Fruit fly (Drosophila melanogaster): ENCODE measurements around the gene Sap-r.
A peak's percentile ranks its signal among the peaks of the same experiment; 100 is the strongest.

Sap-r gene

DNA sequence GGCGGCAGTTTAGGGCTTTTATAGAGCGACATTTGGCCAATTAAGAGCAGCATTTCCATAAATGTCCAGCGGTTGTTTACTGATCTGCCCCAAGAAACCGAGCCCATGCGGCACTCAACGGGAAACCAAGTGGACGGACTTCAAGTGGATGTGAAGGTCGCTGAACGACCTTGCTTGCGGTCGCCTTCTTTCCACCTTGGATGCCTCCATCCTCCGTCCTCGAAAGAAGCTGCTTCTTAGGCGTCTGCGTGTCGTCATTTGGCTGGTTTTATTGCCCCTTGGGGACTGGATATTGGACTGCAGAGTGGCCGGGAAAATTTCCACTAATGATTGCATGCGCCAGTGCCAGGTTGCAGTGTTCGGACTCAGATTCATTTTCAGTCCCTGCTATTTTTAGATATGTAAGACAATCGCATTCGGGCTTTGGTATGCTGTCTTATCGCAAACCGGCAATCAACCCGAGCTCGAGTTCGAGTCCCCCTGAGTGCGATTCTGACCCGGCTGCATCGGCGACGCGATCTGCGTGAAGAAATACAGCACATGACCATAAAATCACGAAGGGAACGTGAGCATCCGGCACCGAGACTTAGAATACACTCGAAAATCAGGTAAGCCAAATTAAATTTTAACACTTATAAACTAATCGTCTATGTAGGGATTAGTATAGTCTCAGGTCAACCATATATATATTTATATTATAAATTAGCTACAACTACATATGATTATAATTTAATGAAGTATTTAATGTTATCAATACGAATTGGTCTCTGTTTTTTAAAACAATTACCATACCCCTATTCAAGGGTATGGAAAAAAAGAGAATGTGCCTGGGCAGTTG, 46.0 kb downstream of the Sap-r start (continued):
- TF ChIP-seq fd59A (GFP tag; optimal IDR thresholded peaks at IDR 0.05) = peak; percentile 77
- TF ChIP-seq salr (GFP tag; optimal IDR thresholded peaks at IDR 0.05) = peak in 1 of 2 experiments; percentile 18
- TF ChIP-seq dac (GFP tag; optimal IDR thresholded peaks at IDR 0.05) = no peak
- TF ChIP-seq Ets21C (GFP tag; optimal IDR thresholded peaks at IDR 0.05) = no peak
- peak; percentile 85 for TF ChIP-seq CG3032 (tag; optimal IDR thresholded peaks at IDR 0.05)
- TF ChIP-seq CG6854 (GFP tag; optimal IDR thresholded peaks at IDR 0.05) = no peak
- TF ChIP-seq CG6808 (GFP tag; optimal IDR thresholded peaks at IDR 0.05) = peak; percentile 66
- TF ChIP-seq CG11762 (GFP tag; optimal IDR thresholded peaks at IDR 0.05; ENCODE audit: insufficient read depth) = no peak
- no peak for TF ChIP-seq eg (GFP tag; IDR thresholded peaks at IDR 0.05)
- TF ChIP-seq cyc (GFP tag; optimal IDR thresholded peaks at IDR 0.05) = peak; percentile 28
- TF ChIP-seq Blimp-1 (GFP tag; optimal IDR thresholded peaks at IDR 0.05) = peak; percentile 19
- no peak for TF ChIP-seq Hr38 (GFP tag; optimal IDR thresholded peaks at IDR 0.05)
- TF ChIP-seq vri (GFP tag; optimal IDR thresholded peaks at IDR 0.05) = no peak
- TF ChIP-seq Ets96B (tag; optimal IDR thresholded peaks at IDR 0.05) = peak; percentile 87
- TF ChIP-seq CG6163 (GFP tag; IDR thresholded peaks at IDR 0.05) = 0 out of 3 replicates have a peak, but pooled peaks have one; percentile 6
- no peak for TF ChIP-seq Eip93F (GFP tag; optimal IDR thresholded peaks at IDR 0.05)
- peak; percentile 83 for TF ChIP-seq dsx (GFP tag; optimal IDR thresholded peaks at IDR 0.05; ENCODE audit: poor library complexity, severe bottlenecking)
- TF ChIP-seq Sox15 (GFP tag; optimal IDR thresholded peaks at IDR 0.05) = peak; percentile 32
- peak; percentile 39 for TF ChIP-seq Smox (GFP tag; optimal IDR thresholded peaks at IDR 0.05)
- no peak for TF ChIP-seq CG15336 (GFP tag; IDR thresholded peaks at IDR 0.05)
- peak; percentile 69 for TF ChIP-seq acj6 (GFP tag; optimal IDR thresholded peaks at IDR 0.05)
- peak; percentile 60 for TF ChIP-seq CG3919 (GFP tag; optimal IDR thresholded peaks at IDR 0.05)
- TF ChIP-seq CG9139 (GFP tag; optimal IDR thresholded peaks at IDR 0.05) = peak; percentile 53
- no peak for TF ChIP-seq CG4318 (GFP tag; optimal IDR thresholded peaks at IDR 0.05)

DNA sequence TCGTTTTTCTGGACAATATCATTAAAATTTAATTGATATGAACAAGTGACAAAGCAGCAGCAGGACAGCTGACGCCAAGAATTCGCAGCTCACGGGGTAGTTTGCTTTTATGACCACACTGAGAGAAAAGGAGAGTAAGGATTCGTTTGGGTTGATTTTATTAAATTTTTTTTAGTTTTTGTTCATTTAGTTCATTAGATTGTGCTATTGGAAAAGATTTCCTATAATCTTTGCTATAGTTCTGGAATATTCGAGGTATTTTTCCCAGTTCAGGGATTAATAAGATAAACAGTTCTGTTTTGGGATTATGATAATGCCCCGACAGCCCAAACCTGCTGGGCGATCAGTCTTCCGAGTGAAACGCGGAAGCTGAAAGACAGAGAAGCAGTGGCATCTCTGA, 46.7 kb downstream of the Sap-r start:
- peak; percentile 63 for TF ChIP-seq net (GFP tag; optimal IDR thresholded peaks at IDR 0.05)
- TF ChIP-seq vri (GFP tag; optimal IDR thresholded peaks at IDR 0.05) = peak; percentile 18
- peak; percentile 72 for TF ChIP-seq Smox (GFP tag; optimal IDR thresholded peaks at IDR 0.05)
- TF ChIP-seq Hr4 (GFP tag; optimal IDR thresholded peaks at IDR 0.05) = peak; percentile 16
- peak; percentile 61 for TF ChIP-seq Eip75B (GFP tag; optimal IDR thresholded peaks at IDR 0.05)
- no peak for TF ChIP-seq CG6276 (GFP tag; optimal IDR thresholded peaks at IDR 0.05)
- peak; percentile 68; the same call in 2 of the 3 replicates for TF ChIP-seq CG6163 (GFP tag; IDR thresholded peaks at IDR 0.05)
- peak; percentile 72 for TF ChIP-seq CG9139 (GFP tag; optimal IDR thresholded peaks at IDR 0.05)
- TF ChIP-seq CG6792 (GFP tag; optimal IDR thresholded peaks at IDR 0.05) = peak; percentile 55
- TF ChIP-seq fd59A (GFP tag; optimal IDR thresholded peaks at IDR 0.05) = peak; percentile 81
- no peak for TF ChIP-seq Hr38 (GFP tag; optimal IDR thresholded peaks at IDR 0.05)
- peak; percentile 61 for TF ChIP-seq CG1621 (tag; optimal IDR thresholded peaks at IDR 0.05)
- TF ChIP-seq salr (GFP tag; optimal IDR thresholded peaks at IDR 0.05) = peak; percentile 34 to 36
- peak; percentile 82 for TF ChIP-seq Ets96B (tag; optimal IDR thresholded peaks at IDR 0.05)
- peak; percentile 49 for TF ChIP-seq Ets21C (GFP tag; optimal IDR thresholded peaks at IDR 0.05)
- peak; percentile 75 for TF ChIP-seq Sox102F (GFP tag; optimal IDR thresholded peaks at IDR 0.05)
- TF ChIP-seq Sox15 (GFP tag; optimal IDR thresholded peaks at IDR 0.05) = peak; percentile 55
- peak; percentile 79 for TF ChIP-seq esn (GFP tag; optimal IDR thresholded peaks at IDR 0.05)
- no peak for TF ChIP-seq CG6854 (GFP tag; optimal IDR thresholded peaks at IDR 0.05)
- TF ChIP-seq CG34406 (GFP tag; optimal IDR thresholded peaks at IDR 0.05) = peak; percentile 73
- TF ChIP-seq CG4318 (GFP tag; optimal IDR thresholded peaks at IDR 0.05) = no peak
- TF ChIP-seq CG15336 (GFP tag; IDR thresholded peaks at IDR 0.05) = peak; percentile 48; the same call in 1 of the 2 replicates
- TF ChIP-seq topi (GFP tag; optimal IDR thresholded peaks at IDR 0.05) = peak; percentile 85
- peak; percentile 70 for TF ChIP-seq Sox14 (GFP tag; optimal IDR thresholded peaks at IDR 0.05)
- peak; percentile 95 for TF ChIP-seq Eip78C (GFP tag)
- TF ChIP-seq CG8119 (GFP tag; IDR thresholded peaks at IDR 0.05) = peak; percentile 32; the same call in 1 of the 3 replicates
- TF ChIP-seq dac (GFP tag; optimal IDR thresholded peaks at IDR 0.05) = no peak
- peak; percentile 76 for TF ChIP-seq spab (GFP tag; optimal IDR thresholded peaks at IDR 0.05)
- TF ChIP-seq CG6808 (GFP tag; optimal IDR thresholded peaks at IDR 0.05) = peak; percentile 76
- TF ChIP-seq CG10669 (GFP tag; optimal IDR thresholded peaks at IDR 0.05) = peak; percentile 85
- TF ChIP-seq Met (GFP tag; optimal IDR thresholded peaks at IDR 0.05) = peak; percentile 81
- peak; percentile 79 for TF ChIP-seq CG3032 (tag; optimal IDR thresholded peaks at IDR 0.05)
- TF ChIP-seq cyc (GFP tag; optimal IDR thresholded peaks at IDR 0.05) = peak; percentile 76
- peak; percentile 67 for TF ChIP-seq pdm3 (GFP tag; optimal IDR thresholded peaks at IDR 0.05)
- TF ChIP-seq fkh (GFP tag; optimal IDR thresholded peaks at IDR 0.05) = no peak
- TF ChIP-seq CG8319 (GFP tag; optimal IDR thresholded peaks at IDR 0.05) = peak; percentile 29
- TF ChIP-seq acj6 (GFP tag; optimal IDR thresholded peaks at IDR 0.05) = peak; percentile 79
- TF ChIP-seq CG32006 (GFP tag; optimal IDR thresholded peaks at IDR 0.05) = peak; percentile 45

Data from whole organism, prepupa.